Fruit fly (Drosophila melanogaster) whole organism, embryonic: Measurements from ENCODE around the gene CG3841.

ENCODE experiments used
- ATbp ChIP-seq: fragments of 200-800 bp; sonication (Bioruptor generic); optimal IDR thresholded peaks from 2 replicates; lab custom pipeline; 2017; ENCODE audit warnings: missing biosample characterization, mild to moderate bottlenecking, missing genetic modification characterization, missing genetic modification reagents
- Bteb2 ChIP-seq: fragments of 200-800 bp; sonication (Bioruptor generic); optimal IDR thresholded peaks from 2 replicates; lab custom pipeline; 2016; ENCODE audit warnings: missing biosample characterization, missing genetic modification characterization
- CG10366 ChIP-seq: fragments of 200-800 bp; sonication (Bioruptor generic); IDR thresholded peaks from 2 replicates; pipeline ENCODE4 v1.3.6; 2022; ENCODE audit warnings: missing biosample characterization, missing genetic modification characterization
- CG11093 ChIP-seq: fragments of 200-800 bp; sonication (Bioruptor generic); IDR thresholded peaks from 3 replicates; pipeline ENCODE4 v1.3.6; 2022; ENCODE audit warnings: missing biosample characterization, missing genetic modification characterization
- CG11695 ChIP-seq: fragments of 200-800 bp; sonication (Bioruptor generic); IDR thresholded peaks from 3 replicates; pipeline ENCODE4 v1.3.6; 2022; ENCODE audit warnings: missing biosample characterization, missing genetic modification characterization
- CG1233 ChIP-seq: fragments of 200-800 bp; sonication (Bioruptor generic); optimal IDR thresholded peaks from 4 replicates; lab custom pipeline; 2018; ENCODE audit warnings: missing biosample characterization, mild to moderate bottlenecking, missing genetic modification characterization
- CG14441 ChIP-seq: fragments of 200-800 bp; sonication (Bioruptor generic); IDR thresholded peaks from 2 replicates; pipeline ENCODE4 v1.3.6; 2022; ENCODE audit warnings: missing biosample characterization, missing genetic modification characterization
- CG15011 ChIP-seq: fragments of 200-800 bp; sonication (Bioruptor generic); optimal IDR thresholded peaks from 3 replicates; lab custom pipeline; 2018; ENCODE audit warnings: missing biosample characterization, mild to moderate bottlenecking, missing genetic modification characterization
- CG15269 ChIP-seq: fragments of 200-800 bp; sonication (Bioruptor generic); optimal IDR thresholded peaks from 2 replicates; lab custom pipeline; 2018; ENCODE audit warnings: missing biosample characterization, mild to moderate bottlenecking, missing genetic modification characterization, moderate library complexity
- CG15601 ChIP-seq: fragments of 200-800 bp; sonication (Bioruptor generic); optimal IDR thresholded peaks from 3 replicates; lab custom pipeline; 2019; ENCODE audit warnings: missing biosample characterization, mild to moderate bottlenecking, missing genetic modification characterization, moderate library complexity
- CG1603 ChIP-seq: fragments of 200-800 bp; sonication (Bioruptor generic); optimal IDR thresholded peaks from 2 replicates; lab custom pipeline; 2019; ENCODE audit warnings: missing biosample characterization, mild to moderate bottlenecking, missing genetic modification characterization, moderate library complexity
- CG17328 ChIP-seq: fragments of 200-800 bp; sonication (Bioruptor generic); IDR thresholded peaks from 2 replicates; pipeline ENCODE4 v1.3.6; 2022; ENCODE audit warnings: missing biosample characterization, missing genetic modification characterization
- CG18599 ChIP-seq: fragments of 200-800 bp; sonication (Bioruptor generic); optimal IDR thresholded peaks from 3 replicates; lab custom pipeline; 2017; ENCODE audit warnings: missing biosample characterization, missing genetic modification characterization, mild to moderate bottlenecking, moderate library complexity, missing genetic modification reagents
- CG18764 ChIP-seq: fragments of 200-800 bp; sonication (Bioruptor generic); optimal IDR thresholded peaks from 3 replicates; lab custom pipeline; 2016; ENCODE audit warnings: missing biosample characterization, missing genetic modification characterization
- CG32767 ChIP-seq: fragments of 200-800 bp; sonication (Bioruptor generic); IDR thresholded peaks from 2 replicates; pipeline ENCODE4 v1.3.6; 2022; ENCODE audit warnings: missing biosample characterization, missing genetic modification characterization
- CG6765 ChIP-seq: fragments of 200-800 bp; sonication (Bioruptor generic); optimal IDR thresholded peaks from 3 replicates; lab custom pipeline; 2017; ENCODE audit warnings: missing biosample characterization, mild to moderate bottlenecking, missing genetic modification characterization
- CG7271 ChIP-seq: fragments of 200-800 bp; sonication (Bioruptor generic); optimal IDR thresholded peaks from 2 replicates; lab custom pipeline; 2018; ENCODE audit warnings: missing biosample characterization, mild to moderate bottlenecking, missing genetic modification characterization, moderate library complexity
- CG7987 ChIP-seq: fragments of 200-800 bp; sonication (Bioruptor generic); optimal IDR thresholded peaks from 2 replicates; lab custom pipeline; 2018; ENCODE audit warnings: missing biosample characterization, mild to moderate bottlenecking, missing genetic modification characterization, moderate library complexity
- CG8290 ChIP-seq, 3 experiments: fragments of 200-800 bp; sonication (Bioruptor generic); optimal IDR thresholded peaks; 2 replicates each; lab custom pipeline; 2016 to 2019; ENCODE audit warnings: missing biosample characterization in 3 of 3, missing genetic modification characterization in 3 of 3, mild to moderate bottlenecking in 2 of 3, moderate library complexity in 1 of 3
- CG9932 ChIP-seq: fragments of 200-800 bp; sonication (Bioruptor generic); IDR thresholded peaks from 2 replicates; pipeline ENCODE4 v1.3.6; 2022; ENCODE audit warnings: missing biosample characterization, missing genetic modification characterization
- Chrac-16 ChIP-seq: fragments of 200-800 bp; sonication (Bioruptor generic); optimal IDR thresholded peaks from 3 replicates; lab custom pipeline; 2016; ENCODE audit warnings: missing biosample characterization, missing genetic modification characterization
- CoRest ChIP-seq: fragments of 200-800 bp; sonication (Bioruptor generic); optimal IDR thresholded peaks from 3 replicates; lab custom pipeline; 2018; ENCODE audit warnings: missing biosample characterization, mild to moderate bottlenecking, missing genetic modification characterization, moderate library complexity
- Ets65A ChIP-seq: fragments of 200-800 bp; sonication (Bioruptor generic); peaks from one replicate; lab custom pipeline; 2016; ENCODE audit warnings: missing biosample characterization, missing genetic modification characterization
- Med ChIP-seq: fragments of 200-800 bp; sonication (Bioruptor generic); peaks from one replicate; lab custom pipeline; 2016; ENCODE audit warnings: missing biosample characterization, missing genetic modification characterization, mild to moderate bottlenecking, inconsistent platforms, moderate library complexity
- Meics ChIP-seq: fragments of 200-800 bp; sonication (Bioruptor generic); optimal IDR thresholded peaks from 2 replicates; lab custom pipeline; 2017; ENCODE audit warnings: missing biosample characterization, mild to moderate bottlenecking, missing genetic modification characterization
- NFAT ChIP-seq: fragments of 200-800 bp; sonication (Bioruptor generic); IDR thresholded peaks from 2 replicates; pipeline ENCODE4 v1.3.6; 2022; ENCODE audit warnings: missing biosample characterization, missing genetic modification characterization
- Nf-YA ChIP-seq: fragments of 200-800 bp; sonication (Bioruptor generic); IDR thresholded peaks from 2 replicates; pipeline ENCODE4 v1.3.6; 2022; ENCODE audit warnings: missing biosample characterization, missing genetic modification characterization
- NfI ChIP-seq: fragments of 200-800 bp; sonication (Bioruptor generic); optimal IDR thresholded peaks from 3 replicates; lab custom pipeline; 2018; ENCODE audit warnings: missing biosample characterization, mild to moderate bottlenecking, missing genetic modification characterization, moderate library complexity
- Optix ChIP-seq: fragments of 200-800 bp; sonication (Bioruptor generic); IDR thresholded peaks from 3 replicates; pipeline ENCODE4 v1.3.6; 2022; ENCODE audit warnings: missing biosample characterization, missing genetic modification characterization
- Six4 ChIP-seq: fragments of 200-800 bp; sonication (Bioruptor generic); optimal IDR thresholded peaks from 2 replicates; lab custom pipeline; 2016; ENCODE audit warnings: missing biosample characterization, missing genetic modification characterization
- Sox102F ChIP-seq: fragments of 200-800 bp; sonication (Bioruptor generic); optimal IDR thresholded peaks from 2 replicates; lab custom pipeline; 2018; ENCODE audit warnings: missing biosample characterization, mild to moderate bottlenecking, missing genetic modification characterization, moderate library complexity
- ara ChIP-seq: fragments of 200-800 bp; sonication (Bioruptor generic); IDR thresholded peaks from 2 replicates; pipeline ENCODE4 v1.3.6; 2022; ENCODE audit warnings: missing biosample characterization, missing genetic modification characterization
- bcd ChIP-seq: fragments of 200-800 bp; sonication (Bioruptor generic); optimal IDR thresholded peaks from 2 replicates; lab custom pipeline; 2017; ENCODE audit warnings: missing biosample characterization, mild to moderate bottlenecking, missing genetic modification characterization
- croc ChIP-seq: fragments of 200-800 bp; sonication (Bioruptor generic); conservative IDR thresholded peaks from 3 replicates; pipeline ENCODE4 v1.3.6; 2022; ENCODE audit warnings: missing biosample characterization, missing genetic modification characterization
- eve ChIP-seq, 2 experiments: fragments of >200 bp; optimal IDR thresholded peaks; 2 replicates each; lab custom pipeline; 2017; ENCODE audit warnings: missing biosample characterization in 2 of 2, missing genetic modification characterization in 2 of 2
- eyg ChIP-seq: fragments of 200-800 bp; sonication (Bioruptor generic); optimal IDR thresholded peaks from 3 replicates; lab custom pipeline; 2016; ENCODE audit warnings: missing biosample characterization, missing genetic modification characterization
- fd3F ChIP-seq: fragments of 200-800 bp; sonication (Bioruptor generic); optimal IDR thresholded peaks from 2 replicates; lab custom pipeline; 2018; ENCODE audit warnings: missing biosample characterization, mild to moderate bottlenecking, missing genetic modification characterization, moderate library complexity
- fd64A ChIP-seq: fragments of 200-800 bp; sonication (Bioruptor generic); optimal IDR thresholded peaks from 3 replicates; lab custom pipeline; 2018; ENCODE audit warnings: missing biosample characterization, mild to moderate bottlenecking, missing genetic modification characterization
- gfzf ChIP-seq: fragments of 200-800 bp; sonication (Bioruptor generic); optimal IDR thresholded peaks from 2 replicates; lab custom pipeline; 2016; ENCODE audit warnings: missing biosample characterization, mild to moderate bottlenecking, missing genetic modification characterization, moderate library complexity
- kni ChIP-seq: fragments of 200-800 bp; sonication (Bioruptor generic); optimal IDR thresholded peaks from 3 replicates; lab custom pipeline; 2017; ENCODE audit warnings: mild to moderate bottlenecking, missing biosample characterization, missing genetic modification reagents, missing genetic modification characterization
- lab ChIP-seq: fragments of 200-800 bp; sonication (Bioruptor generic); optimal IDR thresholded peaks from 3 replicates; lab custom pipeline; 2017; ENCODE audit warnings: missing biosample characterization, missing genetic modification characterization, mild to moderate bottlenecking, moderate library complexity, missing genetic modification reagents
- nom ChIP-seq: fragments of 200-800 bp; sonication (Bioruptor generic); optimal IDR thresholded peaks from 2 replicates; lab custom pipeline; 2017; ENCODE audit warnings: missing biosample characterization, missing genetic modification characterization, mild to moderate bottlenecking, moderate library complexity, missing genetic modification reagents
- pan ChIP-seq, 4 experiments: fragments of >200 bp in 3 of 4; fragments of 200-800 bp in 1 of 4; sonication (Bioruptor generic) in 1 of 4; optimal IDR thresholded peaks in 3 of 4; IDR thresholded peaks in 1 of 4; 2 replicates each; pipeline versions ENCODE4 v1.3.6 to Lab custom; 2017 to 2022; ENCODE audit warnings: missing biosample characterization in 2 of 4, missing genetic modification characterization in 2 of 4, mixed read lengths in 1 of 4
- pnt ChIP-seq: fragments of 200-800 bp; sonication (Bioruptor generic); optimal IDR thresholded peaks from 3 replicates; lab custom pipeline; 2016; ENCODE audit warnings: missing biosample characterization, missing genetic modification characterization
- seq ChIP-seq: fragments of 200-800 bp; sonication (Bioruptor generic); IDR thresholded peaks from 2 replicates; pipeline ENCODE4 v1.3.6; 2022; ENCODE audit warnings: missing biosample characterization, missing genetic modification characterization
- tna ChIP-seq: fragments of 200-800 bp; sonication (Bioruptor generic); IDR thresholded peaks from 2 replicates; pipeline ENCODE4 v1.3.6; 2022; ENCODE audit warnings: missing biosample characterization, missing genetic modification characterization; ENCODE audit not compliant: partially characterized antibody
- twi ChIP-seq: fragments of 200-800 bp; optimal IDR thresholded peaks from 2 replicates; lab custom pipeline; 2019; ENCODE audit warnings: missing biosample characterization, mild to moderate bottlenecking, missing genetic modification characterization, moderate library complexity
- unpg ChIP-seq: fragments of 200-800 bp; sonication (Bioruptor generic); optimal IDR thresholded peaks from 3 replicates; lab custom pipeline; 2018; ENCODE audit warnings: missing biosample characterization, mild to moderate bottlenecking, missing genetic modification characterization, moderate library complexity
- vfl ChIP-seq: fragments of 200-800 bp; sonication (Bioruptor generic); optimal IDR thresholded peaks from 2 replicates; lab custom pipeline; 2016; ENCODE audit warnings: missing biosample characterization, missing genetic modification characterization

The CG3841 gene

DNA sequence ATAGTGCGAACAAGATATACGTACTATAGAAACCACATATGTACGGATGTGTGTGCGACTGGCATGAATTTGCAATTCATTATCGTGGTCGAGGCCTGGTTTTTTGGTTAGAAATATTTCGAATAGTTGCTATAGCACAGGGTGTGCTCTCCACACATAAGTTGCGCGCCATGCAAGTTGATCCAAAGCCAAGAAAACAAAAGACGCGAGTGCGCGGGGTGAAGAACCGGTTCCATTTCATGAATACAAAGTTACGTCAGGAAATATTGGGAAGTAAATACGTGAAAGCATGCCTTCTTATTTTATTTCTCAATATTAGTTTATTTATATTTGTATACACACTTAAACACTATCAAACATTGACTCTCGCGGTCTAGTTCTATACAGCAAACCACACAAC lies 24.6 kb downstream of the CG3841 start (continued):
- 0 out of 2 replicates have a peak, but pooled peaks have one; percentile 39 for TF ChIP-seq CG17328 (GFP tag; lab: Robert Waterston, UW)
- TF ChIP-seq CG18764 (GFP tag; lab: Kevin White, UChicago): no peak
- TF ChIP-seq Meics: peak; percentile 8
- TF ChIP-seq CG7271 (tag; lab: Kevin White, UChicago): no peak
- peak; percentile 35; the same call in 1 of the 2 replicates for TF ChIP-seq ara
- TF ChIP-seq Med (GFP tag; lab: Kevin White, UChicago): peak; percentile 86
- peak; percentile 33 for TF ChIP-seq CG18599 (GFP tag; lab: Kevin White, UChicago)
- TF ChIP-seq CG11695 (GFP tag; lab: Robert Waterston, UW): peak; percentile 98
- peak; percentile 41 for TF ChIP-seq CG1233 (GFP tag; lab: Kevin White, UChicago)
- TF ChIP-seq Six4 (GFP tag; lab: Kevin White, UChicago): peak; percentile 9
- no peak for TF ChIP-seq CG8290 (GFP tag; optimal IDR thresholded peaks at IDR 0.05; lab: Kevin White, UChicago)
- peak in 1 of 2 experiments; percentile 34 for TF ChIP-seq CG8290 (tag; optimal IDR thresholded peaks at IDR 0.05; lab: Kevin White, UChicago)
- TF ChIP-seq pnt (GFP tag; lab: Kevin White, UChicago): no peak
- TF ChIP-seq Bteb2 (GFP tag; lab: Kevin White, UChicago): peak; percentile 20
- peak; percentile 30 for TF ChIP-seq CG15269 (tag; lab: Kevin White, UChicago)
- TF ChIP-seq fd3F: no peak
- TF ChIP-seq Nf-YA: no peak
- peak; percentile 9 for TF ChIP-seq fd64A
- TF ChIP-seq eve (GFP tag; optimal IDR thresholded peaks at IDR 0.05; lab: Kevin White, UChicago): no peak
- TF ChIP-seq twi (tag; lab: Kevin White, UChicago): no peak
- no peak for TF ChIP-seq ATbp (GFP tag; lab: Kevin White, UChicago)
- no peak for TF ChIP-seq CG6765 (GFP tag; lab: Kevin White, UChicago)
- TF ChIP-seq CG7987 (GFP tag; lab: Kevin White, UChicago): no peak
- peak; percentile 51 for TF ChIP-seq CG10366 (GFP tag; lab: Robert Waterston, UW)
- TF ChIP-seq CG14441 (GFP tag; lab: Robert Waterston, UW): 0 out of 2 replicates have a peak, but pooled peaks have one; percentile 6
- TF ChIP-seq Chrac-16 (GFP tag; lab: Kevin White, UChicago): peak; percentile 26
- no peak for TF ChIP-seq pan (optimal IDR thresholded peaks at IDR 0.05; lab: Kevin White, UChicago)
- no peak for TF ChIP-seq pan (GFP tag; optimal IDR thresholded peaks at IDR 0.05 in 1 of 2, IDR thresholded peaks at IDR 0.05 in 1 of 2)
- TF ChIP-seq Sox102F: no peak
- TF ChIP-seq kni (GFP tag; lab: Kevin White, UChicago): peak; percentile 21
- TF ChIP-seq CoRest (tag; lab: Kevin White, UChicago): peak; percentile 30
- TF ChIP-seq croc (GFP tag; lab: Robert Waterston, UW): no peak
- peak; percentile 25 for TF ChIP-seq unpg (GFP tag; lab: Kevin White, UChicago)
- 0 out of 2 replicates have a peak, but pooled peaks have one; percentile 8 for TF ChIP-seq seq (GFP tag; lab: Robert Waterston, UW)
- TF ChIP-seq Optix (GFP tag; lab: Robert Waterston, UW): peak; percentile 30; the same call in 1 of the 3 replicates
- TF ChIP-seq gfzf (GFP tag; lab: Kevin White, UChicago): no peak
- no peak for TF ChIP-seq vfl
- peak; percentile 38; the same call in 1 of the 2 replicates for TF ChIP-seq NFAT
- no peak for TF ChIP-seq eyg (GFP tag; lab: Kevin White, UChicago)
- no peak for TF ChIP-seq Ets65A (GFP tag; lab: Kevin White, UChicago)
- TF ChIP-seq NfI (GFP tag; lab: Kevin White, UChicago): peak; percentile 49
- TF ChIP-seq bcd (GFP tag; lab: Kevin White, UChicago): peak; percentile 27
- peak; percentile 17 for TF ChIP-seq CG15601 (tag; lab: Kevin White, UChicago)
- TF ChIP-seq lab: peak; percentile 48
- TF ChIP-seq CG1603: peak; percentile 32
- no peak for TF ChIP-seq nom (GFP tag; lab: Kevin White, UChicago)
- no peak for TF ChIP-seq CG32767 (GFP tag; lab: Robert Waterston, UW)
- no peak for TF ChIP-seq tna (GFP tag; lab: Robert Waterston, UW)
- no peak for TF ChIP-seq CG11093 (GFP tag; lab: Robert Waterston, UW)
- TF ChIP-seq CG15011 (GFP tag; lab: Kevin White, UChicago): peak; percentile 33
- peak; percentile 43; the same call in 1 of the 2 replicates for TF ChIP-seq CG9932 (GFP tag; lab: Robert Waterston, UW)
